Worm (Caenorhabditis elegans) whole organism, L4 larva: Measurements from ENCODE around the gene F29B9.1.

Experiments used
- F10B5.3 ChIP-seq: sonication (generic microtip); optimal IDR thresholded peaks from 2 replicates; lab custom pipeline; 2016; ENCODE audit warnings: mild to moderate bottlenecking, missing genetic modification characterization, missing compliant biosample characterization
- ZK546.5 ChIP-seq, 2 experiments: sonication (generic microtip); optimal IDR thresholded peaks; 2 replicates each; lab custom pipeline; 2017; ENCODE audit warnings: missing biosample characterization in 2 of 2, missing genetic modification characterization in 2 of 2
- egl-27 ChIP-seq: sonication (generic microtip); optimal IDR thresholded peaks from 3 replicates; lab custom pipeline; 2017; ENCODE audit warnings: missing biosample characterization, missing genetic modification reagents, missing genetic modification characterization
- fkh-10 ChIP-seq: fragments of 150-350 bp; optimal IDR thresholded peaks from 2 replicates; lab custom pipeline; 2014; ENCODE audit warnings: missing biosample characterization, missing genetic modification reagents, missing genetic modification characterization
- hif-1 ChIP-seq, 2 experiments: sonication (generic microtip); optimal IDR thresholded peaks; 2 replicates each; lab custom pipeline; 2016 to 2017; ENCODE audit warnings: missing compliant biosample characterization in 2 of 2, missing genetic modification characterization in 2 of 2, missing genetic modification reagents in 2 of 2, missing genotype in 2 of 2, mild to moderate bottlenecking in 1 of 2
- lir-3 ChIP-seq: sonication (generic microtip); optimal IDR thresholded peaks from 2 replicates; lab custom pipeline; 2016; ENCODE audit warnings: mild to moderate bottlenecking, missing genetic modification characterization, missing compliant biosample characterization
- nhr-102 ChIP-seq: sonication (generic microtip); optimal IDR thresholded peaks from 2 replicates; lab custom pipeline; 2016; ENCODE audit warnings: mild to moderate bottlenecking, missing genetic modification characterization, moderate library complexity, missing compliant biosample characterization
- nhr-237 ChIP-seq: sonication (generic microtip); optimal IDR thresholded peaks from 2 replicates; lab custom pipeline; 2017; ENCODE audit warnings: missing biosample characterization, missing genetic modification characterization
- pqm-1 ChIP-seq: sonication (generic microtip); optimal IDR thresholded peaks from 2 replicates; lab custom pipeline; 2017; ENCODE audit warnings: missing biosample characterization, missing genetic modification characterization
- rbr-2 ChIP-seq: sonication (generic microtip); optimal IDR thresholded peaks from 2 replicates; lab custom pipeline; 2016; ENCODE audit warnings: missing genotype, missing genetic modification characterization, missing compliant biosample characterization
- ztf-11 ChIP-seq: fragments of 150-350 bp; optimal IDR thresholded peaks from 2 replicates; lab custom pipeline; 2014; ENCODE audit warnings: missing biosample characterization, missing genetic modification characterization

- TF ChIP-seq nhr-102 (tag; lab: Kevin White, UChicago) (no peak), rbr-2 (no peak), hif-1 (tag; optimal IDR thresholded peaks at IDR 0.05; lab: Kevin White, UChicago) (no peak), pqm-1 (tag; lab: Kevin White, UChicago) (no peak), ZK546.5 (tag; optimal IDR thresholded peaks at IDR 0.05; lab: Kevin White, UChicago) (no peak), egl-27 (no peak), ztf-11 (tag; lab: Kevin White, UChicago) (no peak), nhr-237 (tag; lab: Kevin White, UChicago) (no peak), lir-3 (tag; lab: Kevin White, UChicago) (no peak), F10B5.3 (tag; lab: Kevin White, UChicago) (no peak), fkh-10 (GFP tag; lab: Kevin White, UChicago) (no peak)
Observed at ce11 chrIV:4637840-4638239, 27.3 kb upstream of the F29B9.1 start, which contains the start of gene F19C7.8.
